Worm (Caenorhabditis elegans): ENCODE results near the gene F26F12.2.

Gene F26F12.2

DNA sequence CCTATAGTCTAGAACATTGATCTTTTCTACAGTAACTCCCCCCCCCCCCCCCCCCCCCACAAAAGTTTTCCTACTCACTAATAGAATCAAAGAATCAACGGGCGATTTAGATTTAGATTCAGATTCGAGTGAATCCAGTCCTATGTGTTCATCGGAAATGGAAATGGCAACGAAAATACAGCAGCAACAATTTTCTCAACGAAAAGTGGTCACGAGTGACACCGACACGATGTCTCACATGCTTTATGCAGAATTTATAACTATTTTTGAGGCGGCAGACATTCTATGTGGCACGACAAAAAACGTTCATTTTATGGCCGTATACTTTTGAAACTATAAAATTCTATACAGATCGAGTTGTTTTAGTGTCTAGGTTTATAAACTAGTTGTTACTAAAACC is 6.7 kb upstream of the F26F12.2 start:
- no peak for TF ChIP-seq alr-1 (tag; optimal IDR thresholded peaks at IDR 0.05)
- TF ChIP-seq nhr-25 (tag; optimal IDR thresholded peaks at IDR 0.05), result peak; percentile 24
- no peak for TF ChIP-seq blmp-1 (tag; optimal IDR thresholded peaks at IDR 0.05; ENCODE audit: insufficient read depth)
- TF ChIP-seq ceh-16 (tag; optimal IDR thresholded peaks at IDR 0.05), result no peak
- TF ChIP-seq crh-2 (tag; optimal IDR thresholded peaks at IDR 0.05), result no peak
- TF ChIP-seq unc-39 (tag; optimal IDR thresholded peaks at IDR 0.05), result no peak

DNA sequence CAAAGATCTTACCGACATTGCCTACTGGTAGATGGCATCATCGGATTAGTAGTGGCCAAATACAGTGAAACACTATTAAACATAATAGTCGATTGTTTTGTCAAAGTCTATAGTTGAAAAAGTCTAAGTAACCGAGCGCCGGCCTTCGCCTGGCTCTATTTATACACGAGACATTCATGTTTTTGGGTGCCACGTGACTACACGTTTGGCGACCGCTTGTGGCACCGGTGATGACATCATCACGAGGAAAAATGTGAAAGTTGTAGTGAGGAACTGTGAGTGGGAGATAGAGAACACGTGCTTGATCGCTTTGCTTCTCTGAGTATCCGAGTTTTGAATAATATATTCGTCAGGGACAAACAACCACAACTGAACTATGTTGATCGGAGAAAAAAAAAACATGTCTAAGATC is 5.9 kb upstream of the F26F12.2 start:
- TF ChIP-seq peb-1 (tag; optimal IDR thresholded peaks at IDR 0.05) (no peak), sma-3 (GFP tag; optimal IDR thresholded peaks at IDR 0.05) (peak; percentile 84), lin-11 (tag; optimal IDR thresholded peaks at IDR 0.05) (peak; percentile 60), sma-9 (GFP tag; optimal IDR thresholded peaks at IDR 0.05) (peak; percentile 96), sma-9 (tag; optimal IDR thresholded peaks at IDR 0.05) (no peak), sem-4 (tag; optimal IDR thresholded peaks at IDR 0.05) (peak; percentile 78), nhr-21 (tag; optimal IDR thresholded peaks at IDR 0.05) (peak; percentile 69), nhr-12 (tag; optimal IDR thresholded peaks at IDR 0.05) (no peak), nhr-129 (tag; optimal IDR thresholded peaks at IDR 0.05) (peak; percentile 89), unc-62 (GFP tag; optimal IDR thresholded peaks at IDR 0.05) (no peak), nhr-237 (tag; optimal IDR thresholded peaks at IDR 0.05) (no peak), unc-55 (GFP tag; optimal IDR thresholded peaks at IDR 0.05) (no peak), F13H6.1 (tag; optimal IDR thresholded peaks at IDR 0.05) (peak; percentile 89), elt-3 (tag; optimal IDR thresholded peaks at IDR 0.05) (no peak), snpc-4 (tag; optimal IDR thresholded peaks at IDR 0.05) (no peak), ceh-82 (tag; optimal IDR thresholded peaks at IDR 0.05) (no peak), R02D3.7 (tag; optimal IDR thresholded peaks at IDR 0.05) (no peak), ZK546.5 (tag; optimal IDR thresholded peaks at IDR 0.05) (no peak), nhr-77 (tag; optimal IDR thresholded peaks at IDR 0.05) (no peak), egl-27 (tag; optimal IDR thresholded peaks at IDR 0.05) (peak; percentile 37), ztf-11 (tag; optimal IDR thresholded peaks at IDR 0.05) (no peak), ceh-16 (tag; optimal IDR thresholded peaks at IDR 0.05) (peak; percentile 62), ztf-1 (GFP tag; conservative IDR thresholded peaks at IDR 0.05) (no peak), dmd-4 (tag; optimal IDR thresholded peaks at IDR 0.05) (no peak), nhr-6 (tag; optimal IDR thresholded peaks at IDR 0.05) (peak; percentile 35), mab-5 (tag; optimal IDR thresholded peaks at IDR 0.05) (no peak), mbf-1 (tag; optimal IDR thresholded peaks at IDR 0.05) (no peak), skn-1 (tag; optimal IDR thresholded peaks at IDR 0.05) (no peak), lsy-2 (tag; optimal IDR thresholded peaks at IDR 0.05) (peak in 1 of 2 experiments; percentile 73), blmp-1 (tag; optimal IDR thresholded peaks at IDR 0.05; ENCODE audit: insufficient read depth) (peak; percentile 95), zag-1 (tag; optimal IDR thresholded peaks at IDR 0.05) (no peak), elt-1 (tag; optimal IDR thresholded peaks at IDR 0.05) (no peak), ama-1 (optimal IDR thresholded peaks at IDR 0.05) (peak; percentile 90), Y55F3AM.14 (GFP tag; optimal IDR thresholded peaks at IDR 0.05) (peak; percentile 68), crh-2 (tag; optimal IDR thresholded peaks at IDR 0.05) (peak; percentile 77), lin-39 (tag; optimal IDR thresholded peaks at IDR 0.05) (no peak), mdl-1 (tag; optimal IDR thresholded peaks at IDR 0.05) (peak; percentile 61 to 68), gmeb-1 (tag; optimal IDR thresholded peaks at IDR 0.05) (peak; percentile 66), aly-2 (tag; optimal IDR thresholded peaks at IDR 0.05) (no peak), nhr-23 (tag; optimal IDR thresholded peaks at IDR 0.05) (no peak), nhr-11 (tag; optimal IDR thresholded peaks at IDR 0.05) (no peak), nhr-25 (tag; optimal IDR thresholded peaks at IDR 0.05) (peak; percentile 96), lin-13 (GFP tag; optimal IDR thresholded peaks at IDR 0.05) (no peak), ztf-4 (tag; optimal IDR thresholded peaks at IDR 0.05) (peak; percentile 79), C34F6.9 (tag; optimal IDR thresholded peaks at IDR 0.05) (peak; percentile 87), alr-1 (tag; optimal IDR thresholded peaks at IDR 0.05) (no peak), nhr-10 (tag; optimal IDR thresholded peaks at IDR 0.05) (no peak), fos-1 (tag; optimal IDR thresholded peaks at IDR 0.05) (peak; percentile 30), unc-39 (tag; optimal IDR thresholded peaks at IDR 0.05) (no peak)
